Fruit fly (Drosophila melanogaster) whole organism: ENCODE measurements around the gene dnc.

Experiments used
- CG8478 ChIP-seq: fragments of >200 bp; optimal IDR thresholded peaks from 2 replicates; lab custom pipeline; 2018; ENCODE audit warnings: inconsistent platforms
- Dll ChIP-seq: fragments of >200 bp; optimal IDR thresholded peaks from 2 replicates; lab custom pipeline; 2017
- EcR ChIP-seq, 2 experiments: fragments of >200 bp; optimal IDR thresholded peaks; 2 replicates each; lab custom pipeline; 2017; ENCODE audit warnings: missing biosample characterization in 2 of 2, missing genetic modification characterization in 2 of 2, missing genetic modification reagents in 2 of 2
- pan ChIP-seq: fragments of >200 bp; optimal IDR thresholded peaks from 2 replicates; lab custom pipeline; 2017
- psq ChIP-seq: fragments of >200 bp; optimal IDR thresholded peaks from 2 replicates; lab custom pipeline; 2017
- usp ChIP-seq: fragments of >200 bp; optimal IDR thresholded peaks from 2 replicates; lab custom pipeline; 2017; ENCODE audit warnings: missing biosample characterization, missing genetic modification characterization, mixed read lengths

- TF ChIP-seq psq = no peak
- no peak for TF ChIP-seq pan
- TF ChIP-seq usp = no peak
- TF ChIP-seq EcR (GFP tag; optimal IDR thresholded peaks at IDR 0.05; lab: Kevin White, UChicago) = no peak
- TF ChIP-seq Dll (lab: Kevin White, UChicago) = no peak
- TF ChIP-seq CG8478 = no peak
These were observed 140.1 kb downstream of the dnc start, which contains the start of gene CG10793 for dm6 chrX:3316302-3316701.
